Fruit fly (Drosophila melanogaster): ENCODE results near the gene CG31524.

Gene CG31524

dm6 chr3R:30501174-30501573 is 13.0 kb downstream of the CG31524 start (continued):
- TF ChIP-seq CG33213 (GFP tag; optimal IDR thresholded peaks at IDR 0.05) (no peak), CG8765 (GFP tag; IDR thresholded peaks at IDR 0.05) (peak; percentile 38; the same call in 1 of the 2 replicates), HLH3B (GFP tag; IDR thresholded peaks at IDR 0.05) (no peak; the same call in 1 of the 2 replicates), unc-4 (GFP tag; IDR thresholded peaks at IDR 0.05; ENCODE audit: partially characterized antibody) (no peak), sima (GFP tag; optimal IDR thresholded peaks at IDR 0.05) (no peak), shn (GFP tag; optimal IDR thresholded peaks at IDR 0.05) (no peak), tio (GFP tag; optimal IDR thresholded peaks at IDR 0.05) (peak; percentile 39), sisA (GFP tag; IDR thresholded peaks at IDR 0.05) (peak; percentile 50), NFAT (GFP tag; IDR thresholded peaks at IDR 0.05) (0 out of 2 replicates have a peak, but pooled peaks have one; percentile 4), CG8478 (optimal IDR thresholded peaks at IDR 0.05) (no peak), TFAM (GFP tag; optimal IDR thresholded peaks at IDR 0.05) (no peak), CG12155 (GFP tag; optimal IDR thresholded peaks at IDR 0.05) (no peak), NC2β (GFP tag; optimal IDR thresholded peaks at IDR 0.05) (no peak), mirr (GFP tag; optimal IDR thresholded peaks at IDR 0.05) (no peak), az2 (GFP tag; optimal IDR thresholded peaks at IDR 0.05) (peak; percentile 37), nmo (GFP tag; optimal IDR thresholded peaks at IDR 0.05) (peak; percentile 42), CG8944 (GFP tag; optimal IDR thresholded peaks at IDR 0.05) (peak; percentile 17), wdn (GFP tag; IDR thresholded peaks at IDR 0.05) (no peak), CG12236 (GFP tag; optimal IDR thresholded peaks at IDR 0.05) (peak; percentile 16), ssp (GFP tag; IDR thresholded peaks at IDR 0.05) (0 out of 2 replicates have a peak, but pooled peaks have one; percentile 26), CG14667 (GFP tag; IDR thresholded peaks at IDR 0.05) (no peak), pnt (GFP tag; optimal IDR thresholded peaks at IDR 0.05) (peak; percentile 64), CG3281 (GFP tag; optimal IDR thresholded peaks at IDR 0.05) (no peak), CG9727 (GFP tag; optimal IDR thresholded peaks at IDR 0.05) (peak; percentile 45), gcm (GFP tag; optimal IDR thresholded peaks at IDR 0.05) (no peak), CG3726 (GFP tag; IDR thresholded peaks at IDR 0.05) (no peak), ind (GFP tag; optimal IDR thresholded peaks at IDR 0.05) (peak; percentile 3), scrt (GFP tag; optimal IDR thresholded peaks at IDR 0.05) (no peak), Dad (GFP tag; optimal IDR thresholded peaks at IDR 0.05) (peak; percentile 4), CG2875 (GFP tag; optimal IDR thresholded peaks at IDR 0.05) (no peak), Hand (GFP tag; optimal IDR thresholded peaks at IDR 0.05) (no peak), Spps (tag; optimal IDR thresholded peaks at IDR 0.05) (no peak), mld (GFP tag; IDR thresholded peaks at IDR 0.05; ENCODE audit: partially characterized antibody) (no peak), sd (tag; optimal IDR thresholded peaks at IDR 0.05) (no peak), esg (GFP tag; conservative IDR thresholded peaks at IDR 0.05) (0 out of 2 replicates have a peak, but pooled peaks have one; percentile 10), chn (GFP tag; optimal IDR thresholded peaks at IDR 0.05) (peak; percentile 18), CG6254 (GFP tag; optimal IDR thresholded peaks at IDR 0.05) (no peak), CG5245 (GFP tag; optimal IDR thresholded peaks at IDR 0.05) (peak; percentile 6), CrebB (tag; optimal IDR thresholded peaks at IDR 0.05) (no peak), vfl (GFP tag; optimal IDR thresholded peaks at IDR 0.05) (no peak), CG11398 (GFP tag; optimal IDR thresholded peaks at IDR 0.05) (no peak), crol (GFP tag; IDR thresholded peaks at IDR 0.05) (no peak), CG10321 (GFP tag; IDR thresholded peaks at IDR 0.05) (no peak), Fer2 (tag; optimal IDR thresholded peaks at IDR 0.05) (no peak), Dip3 (GFP tag; optimal IDR thresholded peaks at IDR 0.05) (peak; percentile 7), Hr51 (GFP tag; optimal IDR thresholded peaks at IDR 0.05) (no peak), Ravus (GFP tag; IDR thresholded peaks at IDR 0.05) (no peak), CG6175 (GFP tag; IDR thresholded peaks at IDR 0.05) (no peak), tgo (GFP tag; IDR thresholded peaks at IDR 0.05) (peak; percentile 36; the same call in 1 of the 3 replicates), CG4617 (GFP tag; optimal IDR thresholded peaks at IDR 0.05; ENCODE audit: borderline replicate concordance) (no peak), Hr39 (optimal IDR thresholded peaks at IDR 0.05) (no peak), CG11696 (GFP tag; IDR thresholded peaks at IDR 0.05) (0 out of 2 replicates have a peak, but pooled peaks have one; percentile 26)

Measured in whole organism, embryonic.